Fruit fly (Drosophila melanogaster): ENCODE data around the gene CG7214.

The CG7214 gene

dm6 chr2L:7710580-7710979, 34.1 kb downstream of the CG7214 start, which contains the start of gene Ntl:
Ntl (plus strand) TSS chr2L:7710880.
- TF ChIP-seq CG7045 (GFP tag; optimal IDR thresholded peaks at IDR 0.05) (no peak), Mnt (GFP tag; optimal IDR thresholded peaks at IDR 0.05) (no peak), cic (GFP tag; optimal IDR thresholded peaks at IDR 0.05) (no peak), CG5204 (GFP tag; optimal IDR thresholded peaks at IDR 0.05) (no peak)

- TF ChIP-seq Clk (GFP tag; optimal IDR thresholded peaks at IDR 0.05) (no peak), kay (GFP tag; ENCODE audit: borderline replicate concordance) (peak; percentile 24)
These were observed 41.1 kb downstream of the CG7214 start for dm6 chr2L:7703534-7703933.

dm6 chr2L:7702383-7703188, 42.1 kb downstream of the CG7214 start, which contains the start of gene Tep3:
Tep3 (plus strand) TSS chr2L:7702805.
- TF ChIP-seq CG7101 (tag; optimal IDR thresholded peaks at IDR 0.05) (peak; percentile 40), Hr96 (GFP tag; optimal IDR thresholded peaks at IDR 0.05) (peak; percentile 7), cic (GFP tag; optimal IDR thresholded peaks at IDR 0.05) (no peak), CG12768 (GFP tag; optimal IDR thresholded peaks at IDR 0.05) (no peak), CG14711 (tag; optimal IDR thresholded peaks at IDR 0.05) (peak; percentile 59), CG11617 (GFP tag; optimal IDR thresholded peaks at IDR 0.05) (no peak), toe (GFP tag; optimal IDR thresholded peaks at IDR 0.05) (peak; percentile 58), CG1620 (GFP tag; optimal IDR thresholded peaks at IDR 0.05) (no peak), kay (GFP tag; ENCODE audit: borderline replicate concordance) (peak; percentile 72), Crg-1 (GFP tag; optimal IDR thresholded peaks at IDR 0.05) (no peak), CG5204 (GFP tag; optimal IDR thresholded peaks at IDR 0.05) (peak; percentile 6), pad (GFP tag; optimal IDR thresholded peaks at IDR 0.05) (peak; percentile 28), CG7045 (GFP tag; optimal IDR thresholded peaks at IDR 0.05) (peak; percentile 56), CG33017 (tag; optimal IDR thresholded peaks at IDR 0.05) (peak; percentile 26), Mnt (GFP tag; optimal IDR thresholded peaks at IDR 0.05) (no peak), cnc (optimal IDR thresholded peaks at IDR 0.05) (no peak), Clk (GFP tag; optimal IDR thresholded peaks at IDR 0.05) (no peak), tj (GFP tag; optimal IDR thresholded peaks at IDR 0.05) (no peak), bab1 (GFP tag; optimal IDR thresholded peaks at IDR 0.05) (peak; percentile 73), ovo (GFP tag; optimal IDR thresholded peaks at IDR 0.05) (no peak)

- no peak for TF ChIP-seq pad (GFP tag; optimal IDR thresholded peaks at IDR 0.05)
- no peak for TF ChIP-seq Crg-1 (GFP tag; optimal IDR thresholded peaks at IDR 0.05)
- no peak for TF ChIP-seq Mnt (GFP tag; optimal IDR thresholded peaks at IDR 0.05)
- no peak for TF ChIP-seq toe (GFP tag; optimal IDR thresholded peaks at IDR 0.05)
- TF ChIP-seq ovo (GFP tag; optimal IDR thresholded peaks at IDR 0.05) = no peak
- TF ChIP-seq CG1620 (GFP tag; optimal IDR thresholded peaks at IDR 0.05) = no peak
- no peak for TF ChIP-seq Clk (GFP tag; optimal IDR thresholded peaks at IDR 0.05)
- TF ChIP-seq cnc (optimal IDR thresholded peaks at IDR 0.05) = no peak
- peak; percentile 9 for TF ChIP-seq cic (GFP tag; optimal IDR thresholded peaks at IDR 0.05)
- TF ChIP-seq CG5204 (GFP tag; optimal IDR thresholded peaks at IDR 0.05) = no peak
- no peak for TF ChIP-seq kay (GFP tag; ENCODE audit: borderline replicate concordance)
- TF ChIP-seq CG7101 (tag; optimal IDR thresholded peaks at IDR 0.05) = no peak
- TF ChIP-seq tj (GFP tag; optimal IDR thresholded peaks at IDR 0.05) = peak; percentile 6
- TF ChIP-seq bab1 (GFP tag; optimal IDR thresholded peaks at IDR 0.05) = peak; percentile 9
These were observed 43.2 kb downstream of the CG7214 start, which contains the start of gene Tep2 for dm6 chr2L:7701417-7701816. Tep2 (minus strand) TSS chr2L:7701601.

All from whole organism, adult.